Worm (Caenorhabditis elegans) whole organism, midembryonic: Measurements from ENCODE around the gene tps-1.
A peak's percentile ranks its signal among the peaks of the same experiment; 100 is the strongest.

Experiments used
- T22C8.4 ChIP-seq: fragments of 200-800 bp; sonication (Bioruptor generic); IDR thresholded peaks from 2 replicates; pipeline ENCODE4 v1.3.6; 2022; ENCODE audit warnings: missing genetic modification characterization, missing compliant biosample characterization
- cog-1 ChIP-seq: sonication (generic microtip); optimal IDR thresholded peaks from 2 replicates; lab custom pipeline; 2016; ENCODE audit warnings: missing genetic modification characterization, missing compliant biosample characterization
- flt-1 ChIP-seq: fragments of 200-800 bp; sonication (Bioruptor generic); IDR thresholded peaks from 2 replicates; pipeline ENCODE4 v1.3.6; 2022; ENCODE audit warnings: missing genetic modification characterization, missing compliant biosample characterization
- med-1 ChIP-seq: sonication (generic microtip); optimal IDR thresholded peaks from 2 replicates; lab custom pipeline; 2017; ENCODE audit warnings: missing genetic modification characterization, mild to moderate bottlenecking, missing compliant biosample characterization, antibody characterized with exemption, missing genetic modification reagents; ENCODE audit not compliant: insufficient read depth
- ref-1 ChIP-seq: fragments of 200-800 bp; sonication (Bioruptor generic); conservative IDR thresholded peaks from 2 replicates; pipeline ENCODE4 v1.3.6; 2022; ENCODE audit warnings: missing genetic modification reagents, missing genetic modification characterization, missing compliant biosample characterization
- tab-1 ChIP-seq: fragments of 200-800 bp; sonication (Bioruptor generic); IDR thresholded peaks from 2 replicates; pipeline ENCODE4 v1.3.6; 2022; ENCODE audit warnings: missing genetic modification characterization, missing compliant biosample characterization
- ztf-23 ChIP-seq: fragments of 200-800 bp; sonication (Bioruptor generic); IDR thresholded peaks from 2 replicates; pipeline ENCODE4 v1.3.6; 2022; ENCODE audit warnings: missing genetic modification reagents, missing genetic modification characterization, missing compliant biosample characterization
- ztf-29 ChIP-seq: fragments of 200-800 bp; sonication (Bioruptor generic); IDR thresholded peaks from 2 replicates; pipeline ENCODE4 v1.3.6; 2022; ENCODE audit warnings: missing genetic modification reagents, missing genetic modification characterization, missing compliant biosample characterization

- no peak for TF ChIP-seq T22C8.4 (GFP tag; lab: Robert Waterston, UW)
- TF ChIP-seq ztf-23 (GFP tag; lab: Robert Waterston, UW): no peak
- no peak for TF ChIP-seq tab-1 (GFP tag; lab: Robert Waterston, UW)
- no peak; the same call in 1 of the 2 replicates for TF ChIP-seq flt-1 (GFP tag; lab: Robert Waterston, UW)
- TF ChIP-seq ref-1: no peak
- TF ChIP-seq cog-1 (tag; lab: Kevin White, UChicago): peak; percentile 51
- no peak for TF ChIP-seq med-1
- no peak for TF ChIP-seq ztf-29 (GFP tag; lab: Robert Waterston, UW)
These were observed 31.3 kb upstream of the tps-1 start for ce11 chrX:17505547-17506181.
